Worm (Caenorhabditis elegans) whole organism, L2 larva: ENCODE data around the gene Y44A6D.7.

Experiments
- F13H6.1 ChIP-seq: sonication (generic microtip); optimal IDR thresholded peaks from 2 replicates; lab custom pipeline; 2016; ENCODE audit warnings: missing genetic modification characterization, missing compliant biosample characterization
- aly-2 ChIP-seq: fragments of 150-350 bp; optimal IDR thresholded peaks from 2 replicates; lab custom pipeline; 2014; ENCODE audit warnings: missing biosample characterization, missing genetic modification characterization
- lin-13 ChIP-seq: fragments of 150-350 bp; optimal IDR thresholded peaks from 2 replicates; lab custom pipeline; 2014; ENCODE audit warnings: missing biosample characterization, missing genetic modification reagents, missing genetic modification characterization
- skn-1 ChIP-seq: sonication (generic microtip); optimal IDR thresholded peaks from 2 replicates; lab custom pipeline; 2017; ENCODE audit warnings: missing biosample characterization, missing genetic modification characterization
- snpc-4 ChIP-seq: fragments of 150-350 bp; optimal IDR thresholded peaks from 2 replicates; lab custom pipeline; 2014; ENCODE audit warnings: missing biosample characterization, missing genetic modification characterization
- unc-62 ChIP-seq: fragments of 150-350 bp; optimal IDR thresholded peaks from 2 replicates; lab custom pipeline; 2014; ENCODE audit warnings: missing biosample characterization, missing genetic modification reagents, missing genetic modification characterization
- zag-1 ChIP-seq: fragments of 150-350 bp; optimal IDR thresholded peaks from 2 replicates; lab custom pipeline; 2014; ENCODE audit warnings: missing biosample characterization, missing genetic modification characterization
- ztf-4 ChIP-seq: fragments of 150-350 bp; optimal IDR thresholded peaks from 2 replicates; lab custom pipeline; 2014; ENCODE audit warnings: missing biosample characterization, missing genetic modification characterization

DNA sequence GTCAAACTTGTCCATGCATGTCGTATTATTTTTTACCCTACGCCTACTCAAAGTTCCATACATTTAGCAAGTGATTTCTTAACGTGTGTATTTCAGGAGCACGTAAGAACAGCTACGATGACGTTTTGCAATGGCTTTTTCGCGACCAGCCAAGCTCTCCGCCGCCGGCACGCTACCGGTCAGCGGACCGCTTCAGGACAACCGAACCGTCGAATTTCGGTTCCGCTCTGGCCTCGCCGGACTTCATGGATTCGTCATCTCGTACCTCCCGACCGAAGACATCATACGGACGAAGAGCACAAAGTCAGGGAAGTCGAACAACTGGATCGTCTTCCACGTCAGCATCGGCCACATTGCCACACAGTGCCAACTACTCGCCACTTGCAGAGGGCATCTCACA lies 30.9 kb upstream of the Y44A6D.7 start:
- TF ChIP-seq F13H6.1 (tag; lab: Kevin White, UChicago) (no peak), skn-1 (no peak), aly-2 (tag; lab: Kevin White, UChicago) (no peak), zag-1 (no peak), ztf-4 (tag; lab: Kevin White, UChicago) (no peak), lin-13 (GFP tag; lab: Kevin White, UChicago) (no peak), snpc-4 (tag; lab: Kevin White, UChicago) (no peak), unc-62 (GFP tag; lab: Kevin White, UChicago) (no peak)
